Worm (Caenorhabditis elegans) whole organism, young adult: ENCODE data around the gene T21H3.1.

Experiments used
- B0019.2 ChIP-seq: fragments of 200-800 bp; sonication (Bioruptor generic); conservative IDR thresholded peaks from 2 replicates; pipeline ENCODE4 v1.3.6; 2022; ENCODE audit warnings: missing genetic modification reagents, missing genetic modification characterization, missing compliant biosample characterization
- F10E7.11 ChIP-seq: sonication (generic microtip); optimal IDR thresholded peaks from 2 replicates; lab custom pipeline; 2017; ENCODE audit warnings: mild to moderate bottlenecking, missing genetic modification characterization, moderate library complexity, missing compliant biosample characterization
- F57A8.1 ChIP-seq: fragments of 200-800 bp; sonication (Bioruptor generic); optimal IDR thresholded peaks from 2 replicates; lab custom pipeline; 2018; ENCODE audit warnings: mild to moderate bottlenecking, missing genetic modification characterization, moderate library complexity, missing compliant biosample characterization
- K12H6.12 ChIP-seq: fragments of 200-800 bp; sonication (Bioruptor generic); optimal IDR thresholded peaks from 2 replicates; lab custom pipeline; 2018; ENCODE audit warnings: mild to moderate bottlenecking, missing genetic modification characterization, missing compliant biosample characterization
- attf-3 ChIP-seq: fragments of 200-800 bp; sonication (Bioruptor generic); conservative IDR thresholded peaks from 2 replicates; pipeline ENCODE4 v1.3.6; 2022; ENCODE audit warnings: missing genetic modification reagents, missing genetic modification characterization, missing compliant biosample characterization
- ceh-27 ChIP-seq: fragments of 200-800 bp; sonication (Bioruptor generic); optimal IDR thresholded peaks from 2 replicates; lab custom pipeline; 2018; ENCODE audit warnings: mild to moderate bottlenecking, missing genetic modification characterization, moderate library complexity, missing compliant biosample characterization
- ceh-40 ChIP-seq: fragments of 200-800 bp; sonication (Bioruptor generic); IDR thresholded peaks from 2 replicates; pipeline ENCODE4 v1.3.6; 2022; ENCODE audit warnings: missing genetic modification characterization, missing compliant biosample characterization
- dpl-1 ChIP-seq: fragments of 150-350 bp; optimal IDR thresholded peaks from 2 replicates; lab custom pipeline; 2014; ENCODE audit warnings: missing biosample characterization, missing genetic modification reagents, missing genetic modification characterization
- egl-44 ChIP-seq: fragments of 200-800 bp; sonication (Bioruptor generic); IDR thresholded peaks from 2 replicates; pipeline ENCODE4 v1.3.6; 2022; ENCODE audit warnings: missing genetic modification reagents, missing genetic modification characterization, missing compliant biosample characterization
- mxl-1 ChIP-seq: sonication (generic microtip); optimal IDR thresholded peaks from 2 replicates; lab custom pipeline; 2016; ENCODE audit warnings: missing genetic modification characterization, missing compliant biosample characterization
- nhr-27 ChIP-seq: fragments of 200-800 bp; sonication (Bioruptor generic); optimal IDR thresholded peaks from 2 replicates; lab custom pipeline; 2018; ENCODE audit warnings: mild to moderate bottlenecking, missing genetic modification characterization, moderate library complexity, missing compliant biosample characterization
- sea-2 ChIP-seq: fragments of 200-800 bp; sonication (Bioruptor generic); IDR thresholded peaks from 2 replicates; pipeline ENCODE4 v1.3.6; 2022; ENCODE audit warnings: missing genetic modification characterization, missing compliant biosample characterization
- unc-62 ChIP-seq: fragments of 150-350 bp; optimal IDR thresholded peaks from 2 replicates; lab custom pipeline; 2014; ENCODE audit warnings: missing biosample characterization, missing genetic modification reagents, missing genetic modification characterization
- ztf-26 ChIP-seq: sonication (generic microtip); optimal IDR thresholded peaks from 2 replicates; lab custom pipeline; 2017; ENCODE audit warnings: missing genetic modification characterization, missing compliant biosample characterization

DNA sequence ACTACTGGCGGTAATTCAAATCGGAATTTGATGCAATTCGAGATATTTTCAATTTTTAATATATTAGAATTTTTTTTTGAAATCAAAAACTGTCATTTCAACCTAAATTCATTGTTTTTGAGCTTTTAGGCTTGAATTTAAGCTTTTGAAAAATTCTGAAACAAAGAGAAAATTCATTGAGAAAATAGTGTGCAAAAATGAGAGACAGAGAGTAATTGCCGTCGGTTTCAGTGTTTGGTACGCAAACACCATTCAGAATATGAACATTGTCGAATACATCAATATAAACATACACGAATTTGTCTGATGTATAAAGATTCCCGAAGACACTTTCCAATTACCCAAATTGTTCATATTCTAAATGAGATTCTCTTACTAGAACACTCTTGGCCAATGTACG, 25.2 kb downstream of the T21H3.1 start:
- TF ChIP-seq ceh-40 (no peak), mxl-1 (tag; lab: Kevin White, UChicago) (no peak), ceh-27 (GFP tag; lab: Kevin White, UChicago) (no peak), unc-62 (GFP tag; lab: Kevin White, UChicago) (no peak), nhr-27 (no peak), B0019.2 (no peak), F10E7.11 (tag; lab: Kevin White, UChicago) (no peak), dpl-1 (GFP tag; lab: Kevin White, UChicago) (no peak), F57A8.1 (GFP tag; lab: Kevin White, UChicago) (no peak), attf-3 (no peak), egl-44 (GFP tag; lab: Robert Waterston, UW) (no peak), sea-2 (no peak), ztf-26 (tag; lab: Kevin White, UChicago) (no peak), K12H6.12 (tag; lab: Kevin White, UChicago) (no peak)
